Fruit fly (Drosophila melanogaster) whole organism, prepupa: Measurements from ENCODE around the gene pyd.

Experiments
- Blimp-1 ChIP-seq: fragments of 200-800 bp; sonication (Bioruptor generic); optimal IDR thresholded peaks from 3 replicates; lab custom pipeline; 2017; ENCODE audit warnings: missing biosample characterization, missing genetic modification characterization, mild to moderate bottlenecking, moderate library complexity, missing genetic modification reagents
- CG11294 ChIP-seq: fragments of 200-800 bp; sonication (Bioruptor generic); IDR thresholded peaks from 2 replicates; pipeline ENCODE4 v1.3.6; 2022; ENCODE audit warnings: missing biosample characterization, missing genetic modification characterization
- CG11762 ChIP-seq: fragments of 200-800 bp; sonication (Bioruptor generic); optimal IDR thresholded peaks from 3 replicates; lab custom pipeline; 2016; ENCODE audit warnings: missing biosample characterization, missing genetic modification characterization; ENCODE audit not compliant: insufficient read depth
- CG11902 ChIP-seq: fragments of 200-800 bp; sonication (Bioruptor generic); optimal IDR thresholded peaks from 3 replicates; lab custom pipeline; 2016; ENCODE audit warnings: missing biosample characterization, missing genetic modification characterization
- CG15336 ChIP-seq: fragments of 200-800 bp; sonication (Bioruptor generic); IDR thresholded peaks from 2 replicates; pipeline ENCODE4 v1.3.6; 2022; ENCODE audit warnings: missing biosample characterization, missing genetic modification characterization
- CG1621 ChIP-seq: fragments of 200-800 bp; sonication (Bioruptor generic); optimal IDR thresholded peaks from 3 replicates; lab custom pipeline; 2018; ENCODE audit warnings: missing biosample characterization, mild to moderate bottlenecking, missing genetic modification characterization
- CG16779 ChIP-seq: fragments of 200-800 bp; sonication (Bioruptor generic); optimal IDR thresholded peaks from 3 replicates; lab custom pipeline; 2017; ENCODE audit warnings: missing biosample characterization, mild to moderate bottlenecking, missing genetic modification characterization
- CG3032 ChIP-seq: fragments of 200-800 bp; optimal IDR thresholded peaks from 2 replicates; lab custom pipeline; 2019; ENCODE audit warnings: missing biosample characterization, mild to moderate bottlenecking, missing genetic modification characterization, moderate library complexity
- CG31627 ChIP-seq: fragments of 200-800 bp; sonication (Bioruptor generic); optimal IDR thresholded peaks from 3 replicates; lab custom pipeline; 2016; ENCODE audit warnings: missing biosample characterization, missing genetic modification characterization
- CG32006 ChIP-seq: fragments of 200-800 bp; sonication (Bioruptor generic); optimal IDR thresholded peaks from 3 replicates; lab custom pipeline; 2017; ENCODE audit warnings: missing biosample characterization, mild to moderate bottlenecking, missing genetic modification characterization
- CG34406 ChIP-seq: fragments of 200-800 bp; sonication (Bioruptor generic); optimal IDR thresholded peaks from 3 replicates; lab custom pipeline; 2016; ENCODE audit warnings: missing biosample characterization, missing genetic modification characterization
- CG3919 ChIP-seq: fragments of 200-800 bp; sonication (Bioruptor generic); optimal IDR thresholded peaks from 3 replicates; lab custom pipeline; 2016; ENCODE audit warnings: missing biosample characterization, missing genetic modification characterization
- CG4318 ChIP-seq: fragments of 200-800 bp; sonication (Bioruptor generic); optimal IDR thresholded peaks from 3 replicates; lab custom pipeline; 2017; ENCODE audit warnings: missing biosample characterization, mild to moderate bottlenecking, missing genetic modification characterization
- CG6163 ChIP-seq: fragments of 200-800 bp; sonication (Bioruptor generic); IDR thresholded peaks from 3 replicates; pipeline ENCODE4 v1.3.6; 2022; ENCODE audit warnings: missing biosample characterization, missing genetic modification characterization
- CG6792 ChIP-seq: fragments of 200-800 bp; sonication (Bioruptor generic); optimal IDR thresholded peaks from 3 replicates; lab custom pipeline; 2016; ENCODE audit warnings: missing biosample characterization, missing genetic modification characterization
- CG6854 ChIP-seq: fragments of 200-800 bp; sonication (Bioruptor generic); optimal IDR thresholded peaks from 2 replicates; lab custom pipeline; 2017; ENCODE audit warnings: missing biosample characterization, mild to moderate bottlenecking, missing genetic modification characterization
- CG7368 ChIP-seq: fragments of 200-800 bp; sonication (Bioruptor generic); optimal IDR thresholded peaks from 3 replicates; lab custom pipeline; 2016; ENCODE audit warnings: missing biosample characterization, missing genetic modification characterization
- CG8319 ChIP-seq: fragments of 200-800 bp; sonication (Bioruptor generic); optimal IDR thresholded peaks from 3 replicates; lab custom pipeline; 2016; ENCODE audit warnings: missing biosample characterization, missing genetic modification characterization
- CG8632 ChIP-seq: fragments of 200-800 bp; sonication (Bioruptor generic); optimal IDR thresholded peaks from 3 replicates; lab custom pipeline; 2016; ENCODE audit warnings: missing biosample characterization, missing genetic modification characterization
- CG9139 ChIP-seq: fragments of 200-800 bp; sonication (Bioruptor generic); optimal IDR thresholded peaks from 3 replicates; lab custom pipeline; 2017; ENCODE audit warnings: missing biosample characterization, mild to moderate bottlenecking, missing genetic modification characterization
- Eip75B ChIP-seq: fragments of 200-800 bp; sonication (Bioruptor generic); optimal IDR thresholded peaks from 3 replicates; lab custom pipeline; 2016; ENCODE audit warnings: missing biosample characterization, missing genetic modification characterization
- Eip78C ChIP-seq: fragments of 200-800 bp; sonication (Bioruptor generic); peaks from one replicate; lab custom pipeline; 2016; ENCODE audit warnings: missing biosample characterization, missing genetic modification characterization
- Eip93F ChIP-seq: fragments of 200-800 bp; sonication (Bioruptor generic); optimal IDR thresholded peaks from 2 replicates; lab custom pipeline; 2016; ENCODE audit warnings: missing biosample characterization, mild to moderate bottlenecking, missing genetic modification characterization
- Ets21C ChIP-seq: fragments of 200-800 bp; sonication (Bioruptor generic); optimal IDR thresholded peaks from 3 replicates; lab custom pipeline; 2016; ENCODE audit warnings: missing biosample characterization, missing genetic modification characterization
- Ets96B ChIP-seq: fragments of 200-800 bp; optimal IDR thresholded peaks from 2 replicates; lab custom pipeline; 2019; ENCODE audit warnings: missing biosample characterization, mild to moderate bottlenecking, missing genetic modification characterization, moderate library complexity
- Gug ChIP-seq: fragments of 200-800 bp; sonication (Bioruptor generic); IDR thresholded peaks from 2 replicates; pipeline ENCODE4 v1.3.6; 2022; ENCODE audit warnings: missing biosample characterization, missing genetic modification characterization
- Hr38 ChIP-seq: sonication (Bioruptor generic); optimal IDR thresholded peaks from 2 replicates; lab custom pipeline; 2016; ENCODE audit warnings: missing biosample characterization, missing genetic modification characterization
- Hr39 ChIP-seq: fragments of 200-800 bp; sonication (Bioruptor generic); optimal IDR thresholded peaks from 2 replicates; lab custom pipeline; 2016; ENCODE audit warnings: missing biosample characterization, missing genetic modification characterization
- Hr4 ChIP-seq: fragments of 200-800 bp; sonication (Bioruptor generic); optimal IDR thresholded peaks from 3 replicates; lab custom pipeline; 2016; ENCODE audit warnings: missing biosample characterization, missing genetic modification characterization
- Lpt ChIP-seq: fragments of 200-800 bp; sonication (Bioruptor generic); optimal IDR thresholded peaks from 3 replicates; lab custom pipeline; 2016; ENCODE audit warnings: missing biosample characterization, missing genetic modification characterization
- Met ChIP-seq: fragments of 200-800 bp; sonication (Bioruptor generic); optimal IDR thresholded peaks from 3 replicates; lab custom pipeline; 2016; ENCODE audit warnings: missing biosample characterization, missing genetic modification characterization
- OdsH ChIP-seq: fragments of 200-800 bp; sonication (Bioruptor generic); optimal IDR thresholded peaks from 3 replicates; lab custom pipeline; 2016; ENCODE audit warnings: missing biosample characterization, missing genetic modification characterization
- Smox ChIP-seq: fragments of 200-800 bp; sonication (Bioruptor generic); optimal IDR thresholded peaks from 3 replicates; lab custom pipeline; 2016; ENCODE audit warnings: missing biosample characterization, missing genetic modification characterization
- Sox102F ChIP-seq: fragments of 200-800 bp; sonication (Bioruptor generic); optimal IDR thresholded peaks from 2 replicates; lab custom pipeline; 2016; ENCODE audit warnings: missing biosample characterization, mild to moderate bottlenecking, missing genetic modification characterization
- Sox14 ChIP-seq: fragments of 200-800 bp; sonication (Bioruptor generic); optimal IDR thresholded peaks from 3 replicates; lab custom pipeline; 2016; ENCODE audit warnings: missing biosample characterization, missing genetic modification characterization
- Sox15 ChIP-seq: fragments of 200-800 bp; sonication (Bioruptor generic); optimal IDR thresholded peaks from 3 replicates; lab custom pipeline; 2016; ENCODE audit warnings: missing biosample characterization, missing genetic modification characterization
- achi ChIP-seq: fragments of 200-800 bp; sonication (Bioruptor generic); optimal IDR thresholded peaks from 3 replicates; lab custom pipeline; 2016; ENCODE audit warnings: missing biosample characterization, missing genetic modification characterization
- acj6 ChIP-seq: fragments of 200-800 bp; sonication (Bioruptor generic); optimal IDR thresholded peaks from 3 replicates; lab custom pipeline; 2016; ENCODE audit warnings: missing biosample characterization, missing genetic modification characterization
- eg ChIP-seq: fragments of 200-800 bp; sonication (Bioruptor generic); IDR thresholded peaks from 3 replicates; pipeline ENCODE4 v1.3.6; 2022; ENCODE audit warnings: missing biosample characterization, missing genetic modification characterization
- esn ChIP-seq: fragments of 200-800 bp; sonication (Bioruptor generic); optimal IDR thresholded peaks from 2 replicates; lab custom pipeline; 2016; ENCODE audit warnings: missing biosample characterization, mild to moderate bottlenecking, missing genetic modification characterization, moderate library complexity
- fd59A ChIP-seq: fragments of 200-800 bp; sonication (Bioruptor generic); optimal IDR thresholded peaks from 2 replicates; lab custom pipeline; 2017; ENCODE audit warnings: missing biosample characterization, mild to moderate bottlenecking, missing genetic modification characterization, missing genetic modification reagents
- fd85E ChIP-seq: fragments of 200-800 bp; sonication (Bioruptor generic); optimal IDR thresholded peaks from 3 replicates; lab custom pipeline; 2016; ENCODE audit warnings: missing biosample characterization, missing genetic modification characterization
- fkh ChIP-seq: fragments of 200-800 bp; sonication (Bioruptor generic); optimal IDR thresholded peaks from 3 replicates; lab custom pipeline; 2017; ENCODE audit warnings: missing biosample characterization, mild to moderate bottlenecking, missing genetic modification characterization, moderate library complexity
- lz ChIP-seq: fragments of 200-800 bp; sonication (Bioruptor generic); optimal IDR thresholded peaks from 3 replicates; lab custom pipeline; 2016; ENCODE audit warnings: missing biosample characterization, missing genetic modification characterization
- net ChIP-seq: fragments of 200-800 bp; sonication (Bioruptor generic); optimal IDR thresholded peaks from 3 replicates; lab custom pipeline; 2016; ENCODE audit warnings: missing biosample characterization, missing genetic modification characterization
- salr ChIP-seq, 2 experiments: fragments of 200-800 bp; sonication (Bioruptor generic); optimal IDR thresholded peaks; 3 replicates each; lab custom pipeline; 2016 to 2018; ENCODE audit warnings: missing biosample characterization in 2 of 2, missing genetic modification characterization in 2 of 2, mild to moderate bottlenecking in 1 of 2
- ss ChIP-seq, 2 experiments: fragments of 200-800 bp; sonication (Bioruptor generic); optimal IDR thresholded peaks; 2 replicates in 1 of 2; 3 replicates in 1 of 2; lab custom pipeline; 2017 to 2018; ENCODE audit warnings: mild to moderate bottlenecking in 2 of 2, missing biosample characterization in 2 of 2, missing genetic modification characterization in 2 of 2, moderate library complexity in 1 of 2
- svp ChIP-seq: fragments of 200-800 bp; sonication (Bioruptor generic); peaks from one replicate; lab custom pipeline; 2016; ENCODE audit warnings: missing biosample characterization, missing genetic modification characterization
- topi ChIP-seq: fragments of 200-800 bp; sonication (Bioruptor generic); optimal IDR thresholded peaks from 3 replicates; lab custom pipeline; 2016; ENCODE audit warnings: missing biosample characterization, missing genetic modification characterization

pyd gene

dm6 chr3R:8793726-8794125 is 138.0 kb downstream of the pyd start:
- TF ChIP-seq achi: no peak
- TF ChIP-seq CG32006 (GFP tag; lab: Kevin White, UChicago): no peak
- no peak for TF ChIP-seq Sox14
- no peak for TF ChIP-seq CG6163 (GFP tag; lab: Robert Waterston, UW)
- TF ChIP-seq Eip78C (GFP tag; lab: Kevin White, UChicago): peak; percentile 53
- no peak for TF ChIP-seq fd85E (GFP tag; lab: Kevin White, UChicago)
- TF ChIP-seq CG11294 (GFP tag; lab: Robert Waterston, UW): no peak

DNA sequence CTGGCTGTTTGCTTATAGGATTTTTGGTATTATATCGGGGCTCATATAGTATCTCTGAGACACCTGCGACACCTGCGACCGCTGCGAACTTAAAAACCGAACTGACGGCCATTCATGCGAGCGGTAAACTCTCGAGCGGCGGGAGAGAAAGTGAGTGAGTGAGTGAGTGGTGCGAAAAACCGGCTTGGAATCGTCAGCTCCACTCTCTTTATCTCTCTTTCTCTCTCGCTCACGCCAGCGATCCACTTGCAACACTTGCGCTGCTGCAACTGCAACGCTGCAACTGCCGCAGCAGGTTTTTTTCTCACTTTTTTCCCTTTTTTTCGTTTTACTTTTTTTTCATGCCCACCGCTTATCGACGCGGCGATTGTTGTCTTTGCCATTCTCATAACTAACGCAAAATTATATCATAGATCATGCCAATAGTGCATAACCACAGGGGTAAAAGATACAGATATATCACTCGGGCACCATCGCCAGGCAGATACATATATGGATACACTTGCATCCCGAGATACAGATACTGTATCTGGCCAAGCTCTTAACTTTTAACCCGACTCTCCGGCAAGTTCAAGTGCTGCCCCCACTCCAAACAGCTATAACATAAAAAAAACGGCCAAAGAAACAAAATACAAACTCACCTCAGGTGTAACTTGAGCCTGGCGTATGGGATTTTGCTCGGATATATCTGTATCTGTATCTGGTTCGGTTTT is 139.1 kb downstream of the pyd start:
- peak; percentile 37 for TF ChIP-seq CG32006 (GFP tag; lab: Kevin White, UChicago)
- TF ChIP-seq acj6: no peak
- no peak for TF ChIP-seq CG7368 (GFP tag; lab: Kevin White, UChicago)
- TF ChIP-seq CG8319 (GFP tag; lab: Kevin White, UChicago): no peak
- no peak for TF ChIP-seq achi
- no peak for TF ChIP-seq Gug
- TF ChIP-seq fkh (GFP tag; lab: Kevin White, UChicago): no peak
- no peak for TF ChIP-seq Hr39 (GFP tag; lab: Kevin White, UChicago)
- TF ChIP-seq Hr38 (GFP tag; lab: Kevin White, UChicago): no peak
- peak; percentile 45 for TF ChIP-seq Ets96B (tag; lab: Kevin White, UChicago)
- TF ChIP-seq CG31627 (GFP tag; lab: Kevin White, UChicago): no peak
- no peak for TF ChIP-seq Smox (GFP tag; lab: Kevin White, UChicago)
- TF ChIP-seq CG9139 (GFP tag; lab: Kevin White, UChicago): peak; percentile 81
- peak; percentile 57 for TF ChIP-seq net (GFP tag; lab: Kevin White, UChicago)
- TF ChIP-seq OdsH (GFP tag; lab: Kevin White, UChicago): no peak
- TF ChIP-seq Sox14: no peak
- TF ChIP-seq esn (GFP tag; lab: Kevin White, UChicago): no peak
- TF ChIP-seq Lpt (GFP tag; lab: Kevin White, UChicago): peak; percentile 74
- no peak for TF ChIP-seq CG34406 (GFP tag; lab: Kevin White, UChicago)
- no peak for TF ChIP-seq topi (GFP tag; lab: Kevin White, UChicago)
- peak; percentile 82 for TF ChIP-seq CG6854
- peak; percentile 94 for TF ChIP-seq Blimp-1 (GFP tag; lab: Kevin White, UChicago)
- no peak for TF ChIP-seq CG8632
- peak; percentile 71 for TF ChIP-seq CG3919 (GFP tag; lab: Kevin White, UChicago)
- no peak for TF ChIP-seq salr (GFP tag; optimal IDR thresholded peaks at IDR 0.05; lab: Kevin White, UChicago)
- peak; percentile 58 for TF ChIP-seq svp (GFP tag; lab: Kevin White, UChicago)
- no peak for TF ChIP-seq CG11294 (GFP tag; lab: Robert Waterston, UW)
- no peak for TF ChIP-seq CG6792 (GFP tag; lab: Kevin White, UChicago)
- TF ChIP-seq fd59A: no peak
- no peak for TF ChIP-seq CG4318
- TF ChIP-seq Sox102F (GFP tag; lab: Kevin White, UChicago): peak; percentile 37
- TF ChIP-seq CG16779: peak; percentile 63
- TF ChIP-seq ss (GFP tag; optimal IDR thresholded peaks at IDR 0.05; lab: Kevin White, UChicago): peak; percentile 48 to 87
- no peak for TF ChIP-seq fd85E (GFP tag; lab: Kevin White, UChicago)
- TF ChIP-seq Eip93F: no peak
- no peak for TF ChIP-seq lz
- peak; percentile 71; the same call in 2 of the 3 replicates for TF ChIP-seq CG6163 (GFP tag; lab: Robert Waterston, UW)
- TF ChIP-seq CG11762 (GFP tag; lab: Kevin White, UChicago): no peak
- peak; percentile 14 for TF ChIP-seq Eip75B (GFP tag; lab: Kevin White, UChicago)
- TF ChIP-seq Sox15 (GFP tag; lab: Kevin White, UChicago): no peak
- peak; percentile 20 for TF ChIP-seq CG1621 (tag; lab: Kevin White, UChicago)
- TF ChIP-seq CG3032 (tag; lab: Kevin White, UChicago): peak; percentile 43
- no peak for TF ChIP-seq Ets21C
- no peak for TF ChIP-seq CG11902 (GFP tag; lab: Kevin White, UChicago)
- no peak for TF ChIP-seq Met (GFP tag; lab: Kevin White, UChicago)
- TF ChIP-seq eg (GFP tag; lab: Robert Waterston, UW): peak; percentile 73; the same call in 2 of the 3 replicates
- TF ChIP-seq Hr4 (GFP tag; lab: Kevin White, UChicago): no peak
- TF ChIP-seq CG15336 (GFP tag; lab: Robert Waterston, UW): peak; percentile 71
